Worm (Caenorhabditis elegans) whole organism, late embryonic: ENCODE data around the gene C05C8.8.

Experiments
- C08G9.2 ChIP-seq: sonication (generic microtip); optimal IDR thresholded peaks from 2 replicates; lab custom pipeline; 2016; ENCODE audit warnings: mild to moderate bottlenecking, missing genetic modification characterization, moderate library complexity, missing compliant biosample characterization
- C38D4.7 ChIP-seq: fragments of 200-800 bp; sonication (Bioruptor generic); optimal IDR thresholded peaks from 2 replicates; lab custom pipeline; 2018; ENCODE audit warnings: mild to moderate bottlenecking, missing genetic modification characterization, moderate library complexity, missing compliant biosample characterization
- K02D7.2 ChIP-seq: sonication (generic microtip); optimal IDR thresholded peaks from 2 replicates; lab custom pipeline; 2017; ENCODE audit warnings: mild to moderate bottlenecking, missing genetic modification characterization, missing compliant biosample characterization
- ahr-1 ChIP-seq: sonication (generic microtip); optimal IDR thresholded peaks from 2 replicates; lab custom pipeline; 2016; ENCODE audit warnings: missing genetic modification characterization, missing compliant biosample characterization
- ama-1 ChIP-seq: fragments of 150-350 bp; optimal IDR thresholded peaks from 2 replicates; lab custom pipeline; 2014
- ceh-14 ChIP-seq: sonication (generic microtip); optimal IDR thresholded peaks from 2 replicates; lab custom pipeline; 2016; ENCODE audit warnings: missing genotype, missing genetic modification characterization, missing compliant biosample characterization
- ceh-18 ChIP-seq: sonication (generic microtip); optimal IDR thresholded peaks from 2 replicates; lab custom pipeline; 2016; ENCODE audit warnings: missing genetic modification characterization, missing compliant biosample characterization
- ceh-19 ChIP-seq: fragments of 200-800 bp; sonication (Bioruptor generic); optimal IDR thresholded peaks from 2 replicates; lab custom pipeline; 2018; ENCODE audit warnings: mild to moderate bottlenecking, missing genetic modification characterization, missing compliant biosample characterization
- ceh-2 ChIP-seq: sonication (generic microtip); optimal IDR thresholded peaks from 2 replicates; lab custom pipeline; 2016; ENCODE audit warnings: missing genotype, missing genetic modification characterization, missing compliant biosample characterization
- ceh-22 ChIP-seq: sonication (generic microtip); optimal IDR thresholded peaks from 2 replicates; lab custom pipeline; 2017; ENCODE audit warnings: missing biosample characterization, missing genetic modification characterization
- ceh-24 ChIP-seq: sonication (generic microtip); optimal IDR thresholded peaks from 2 replicates; lab custom pipeline; 2016; ENCODE audit warnings: mild to moderate bottlenecking, missing genetic modification characterization, missing compliant biosample characterization
- ceh-30 ChIP-seq: fragments of 150-350 bp; optimal IDR thresholded peaks from 2 replicates; lab custom pipeline; 2014; ENCODE audit warnings: missing biosample characterization, missing genetic modification characterization
- ceh-31 ChIP-seq: sonication (generic microtip); optimal IDR thresholded peaks from 2 replicates; lab custom pipeline; 2016; ENCODE audit warnings: missing genetic modification characterization, missing compliant biosample characterization
- ceh-45 ChIP-seq: fragments of 200-800 bp; sonication (Bioruptor generic); IDR thresholded peaks from 2 replicates; pipeline ENCODE4 v1.3.6; 2022; ENCODE audit warnings: missing genetic modification reagents, missing genetic modification characterization, missing compliant biosample characterization
- ceh-9 ChIP-seq: sonication (generic microtip); optimal IDR thresholded peaks from 2 replicates; lab custom pipeline; 2016; ENCODE audit warnings: mild to moderate bottlenecking, missing genetic modification characterization, inconsistent platforms, missing compliant biosample characterization
- dmd-4 ChIP-seq: sonication (generic microtip); optimal IDR thresholded peaks from 2 replicates; lab custom pipeline; 2016; ENCODE audit warnings: borderline replicate concordance, missing genetic modification characterization, missing compliant biosample characterization
- dve-1 ChIP-seq: sonication (generic microtip); optimal IDR thresholded peaks from 2 replicates; lab custom pipeline; 2017; ENCODE audit warnings: antibody characterized with exemption, mild to moderate bottlenecking, missing genetic modification characterization, missing compliant biosample characterization
- elt-2 ChIP-seq: sonication (generic microtip); optimal IDR thresholded peaks from 2 replicates; lab custom pipeline; 2016; ENCODE audit warnings: missing genetic modification reagents, missing genetic modification characterization, missing compliant biosample characterization
- ets-4 ChIP-seq: sonication (generic microtip); optimal IDR thresholded peaks from 2 replicates; lab custom pipeline; 2016; ENCODE audit warnings: missing genetic modification characterization, missing compliant biosample characterization
- eyg-1 ChIP-seq: sonication (generic microtip); optimal IDR thresholded peaks from 2 replicates; lab custom pipeline; 2016; ENCODE audit warnings: missing genotype, missing genetic modification characterization, missing compliant biosample characterization
- hlh-15 ChIP-seq: sonication (generic microtip); optimal IDR thresholded peaks from 2 replicates; lab custom pipeline; 2016; ENCODE audit warnings: missing genetic modification characterization, missing compliant biosample characterization
- hlh-30 ChIP-seq: sonication (generic microtip); optimal IDR thresholded peaks from 2 replicates; lab custom pipeline; 2017; ENCODE audit warnings: antibody characterized with exemption, missing genetic modification characterization, missing compliant biosample characterization; ENCODE audit not compliant: insufficient read depth
- hlh-6 ChIP-seq: sonication (generic microtip); optimal IDR thresholded peaks from 2 replicates; lab custom pipeline; 2016; ENCODE audit warnings: missing genotype, missing genetic modification characterization, missing compliant biosample characterization
- hlh-8 ChIP-seq: sonication (generic microtip); optimal IDR thresholded peaks from 2 replicates; lab custom pipeline; 2016; ENCODE audit warnings: missing genotype, missing genetic modification characterization, missing compliant biosample characterization
- lin-11 ChIP-seq: fragments of 200-800 bp; sonication (Bioruptor generic); optimal IDR thresholded peaks from 2 replicates; lab custom pipeline; 2018; ENCODE audit warnings: mild to moderate bottlenecking, missing genetic modification characterization, missing compliant biosample characterization
- madf-2 ChIP-seq: sonication (generic microtip); optimal IDR thresholded peaks from 2 replicates; lab custom pipeline; 2017; ENCODE audit warnings: missing genetic modification characterization, missing compliant biosample characterization
- nfya-1 ChIP-seq: sonication (generic microtip); optimal IDR thresholded peaks from 2 replicates; lab custom pipeline; 2017; ENCODE audit warnings: missing genetic modification characterization, mild to moderate bottlenecking, missing compliant biosample characterization, antibody characterized with exemption, moderate library complexity
- odd-2 ChIP-seq: sonication (generic microtip); optimal IDR thresholded peaks from 2 replicates; lab custom pipeline; 2017; ENCODE audit warnings: antibody characterized with exemption, mild to moderate bottlenecking, missing genetic modification characterization, missing compliant biosample characterization
- pag-3 ChIP-seq: sonication (generic microtip); optimal IDR thresholded peaks from 2 replicates; lab custom pipeline; 2016; ENCODE audit warnings: missing compliant biosample characterization, missing genetic modification characterization, borderline replicate concordance
- pax-1 ChIP-seq: fragments of 150-350 bp; optimal IDR thresholded peaks from 2 replicates; lab custom pipeline; 2014; ENCODE audit warnings: missing biosample characterization, missing genetic modification characterization
- pha-4 ChIP-seq: fragments of 150-350 bp; optimal IDR thresholded peaks from 2 replicates; lab custom pipeline; 2018; ENCODE audit warnings: missing biosample characterization, missing genetic modification reagents, missing genetic modification characterization
- pros-1 ChIP-seq: fragments of 150-350 bp; optimal IDR thresholded peaks from 2 replicates; lab custom pipeline; 2014; ENCODE audit warnings: missing biosample characterization, missing genetic modification reagents, missing genetic modification characterization
- ref-2 ChIP-seq: sonication (generic microtip); optimal IDR thresholded peaks from 2 replicates; lab custom pipeline; 2016; ENCODE audit warnings: missing genetic modification characterization, missing compliant biosample characterization
- rnt-1 ChIP-seq: sonication (generic microtip); optimal IDR thresholded peaks from 2 replicates; lab custom pipeline; 2016; ENCODE audit warnings: missing genetic modification characterization, missing compliant biosample characterization
- sdc-2 ChIP-seq: sonication (generic microtip); optimal IDR thresholded peaks from 2 replicates; lab custom pipeline; 2016; ENCODE audit warnings: missing genotype, missing genetic modification characterization, missing compliant biosample characterization
- tbx-2 ChIP-seq: sonication (generic microtip); optimal IDR thresholded peaks from 2 replicates; lab custom pipeline; 2016; ENCODE audit warnings: missing genetic modification characterization, missing compliant biosample characterization
- tbx-7 ChIP-seq: sonication (generic microtip); optimal IDR thresholded peaks from 2 replicates; lab custom pipeline; 2016; ENCODE audit warnings: missing genotype, missing genetic modification characterization, missing compliant biosample characterization
- unc-3 ChIP-seq, 2 experiments: fragments of 200-800 bp in 1 of 2; sonication (Bioruptor generic) in 1 of 2; sonication (generic microtip) in 1 of 2; conservative IDR thresholded peaks in 1 of 2; optimal IDR thresholded peaks in 1 of 2; 2 replicates each; pipeline versions ENCODE4 v1.3.6 to Lab custom; 2016 to 2022; ENCODE audit warnings: missing compliant biosample characterization in 2 of 2, missing genetic modification characterization in 2 of 2, missing genetic modification reagents in 1 of 2
- unc-42 ChIP-seq: sonication (generic microtip); optimal IDR thresholded peaks from 2 replicates; lab custom pipeline; 2016; ENCODE audit warnings: missing genotype, missing genetic modification characterization, missing compliant biosample characterization
- unc-86 ChIP-seq: sonication (generic microtip); optimal IDR thresholded peaks from 2 replicates; lab custom pipeline; 2016; ENCODE audit warnings: missing genetic modification characterization, missing compliant biosample characterization
- zip-5 ChIP-seq: sonication (generic microtip); optimal IDR thresholded peaks from 2 replicates; lab custom pipeline; 2016; ENCODE audit warnings: missing genetic modification characterization, missing compliant biosample characterization
- ztf-16 ChIP-seq: sonication (generic microtip); optimal IDR thresholded peaks from 2 replicates; lab custom pipeline; 2017; ENCODE audit warnings: missing genetic modification characterization, missing compliant biosample characterization

C05C8.8 gene

ce11 chrV:7258965-7259364 lies 4.0 kb upstream of the C05C8.8 start, which contains the start of gene C13A2.12:
Gene C13A2.12, plus strand, starts transcription at chrV:7259265.
- TF ChIP-seq eyg-1 (no peak), dve-1 (no peak), nfya-1 (tag; lab: Kevin White, UChicago) (no peak), ets-4 (no peak), hlh-6 (no peak)

- TF ChIP-seq eyg-1 (no peak), ama-1 (lab: Kevin White, UChicago) (no peak), dmd-4 (no peak), ceh-30 (no peak), lin-11 (no peak), ceh-14 (no peak), ceh-19 (GFP tag; lab: Kevin White, UChicago) (no peak), pros-1 (no peak)
Observed at ce11 chrV:7248227-7248953, 6.6 kb downstream of the C05C8.8 start.

ce11 chrV:7246951-7247350 lies 8.0 kb downstream of the C05C8.8 start, which contains the start of gene C05C8.7:
Gene C05C8.7, minus strand, starts transcription at chrV:7247050.
- no peak for TF ChIP-seq ceh-22 (tag; lab: Kevin White, UChicago)
- TF ChIP-seq sdc-2 (tag; lab: Kevin White, UChicago), result no peak
- no peak for TF ChIP-seq pros-1
- TF ChIP-seq ceh-24 (tag; lab: Kevin White, UChicago), result no peak
- TF ChIP-seq madf-2 (tag; lab: Kevin White, UChicago), result no peak
- TF ChIP-seq ceh-45, result no peak
- no peak for TF ChIP-seq odd-2
- no peak for TF ChIP-seq tbx-2 (tag; lab: Kevin White, UChicago)
- TF ChIP-seq ceh-9, result no peak
- no peak for TF ChIP-seq pag-3 (tag; lab: Kevin White, UChicago)
- no peak for TF ChIP-seq ztf-16
- no peak for TF ChIP-seq ref-2 (tag; lab: Kevin White, UChicago)
- no peak for TF ChIP-seq ceh-2 (tag; lab: Kevin White, UChicago)
- TF ChIP-seq hlh-8 (tag; lab: Kevin White, UChicago), result no peak
- no peak for TF ChIP-seq nfya-1 (tag; lab: Kevin White, UChicago)
- TF ChIP-seq pha-4 (tag; lab: Kevin White, UChicago), result no peak

- TF ChIP-seq hlh-30 (tag; lab: Kevin White, UChicago), result no peak
- no peak for TF ChIP-seq unc-3 (GFP tag; conservative IDR thresholded peaks at IDR 0.05; lab: Robert Waterston, UW)
- no peak for TF ChIP-seq unc-3 (tag; optimal IDR thresholded peaks at IDR 0.05; lab: Kevin White, UChicago)
- no peak for TF ChIP-seq ahr-1 (tag; lab: Kevin White, UChicago)
- no peak for TF ChIP-seq ceh-45
- TF ChIP-seq zip-5 (tag; lab: Kevin White, UChicago), result no peak
- TF ChIP-seq lin-11, result no peak
- no peak for TF ChIP-seq hlh-15 (tag; lab: Kevin White, UChicago)
- TF ChIP-seq unc-86, result no peak
- no peak for TF ChIP-seq ceh-24 (tag; lab: Kevin White, UChicago)
- TF ChIP-seq madf-2 (tag; lab: Kevin White, UChicago), result no peak
Observed at ce11 chrV:7239471-7239870, 15.5 kb downstream of the C05C8.8 start, which contains the start of gene C05C8.1. Gene C05C8.1, plus strand, starts transcription at chrV:7239771.

ce11 chrV:7237133-7237532 lies 17.9 kb downstream of the C05C8.8 start, which contains the start of gene hyls-1:
Gene hyls-1, plus strand, starts transcription at chrV:7237381.
- TF ChIP-seq ztf-16 (peak; percentile 7), ceh-18 (tag; lab: Kevin White, UChicago) (peak; percentile 58), zip-5 (tag; lab: Kevin White, UChicago) (no peak), pag-3 (tag; lab: Kevin White, UChicago) (no peak), madf-2 (tag; lab: Kevin White, UChicago) (no peak), ceh-2 (tag; lab: Kevin White, UChicago) (no peak), tbx-7 (tag; lab: Kevin White, UChicago) (no peak), C38D4.7 (no peak), ceh-30 (no peak), pax-1 (tag; lab: Kevin White, UChicago) (peak; percentile 74), hlh-30 (tag; lab: Kevin White, UChicago) (no peak), elt-2 (tag; lab: Kevin White, UChicago) (peak; percentile 36), rnt-1 (tag; lab: Kevin White, UChicago) (no peak), ceh-14 (peak; percentile 25), ceh-31 (peak; percentile 57), ceh-24 (tag; lab: Kevin White, UChicago) (no peak), dve-1 (no peak), nfya-1 (tag; lab: Kevin White, UChicago) (peak; percentile 82), unc-42 (tag; lab: Kevin White, UChicago) (peak; percentile 59), hlh-8 (tag; lab: Kevin White, UChicago) (no peak), K02D7.2 (tag; lab: Kevin White, UChicago) (no peak), C08G9.2 (tag; lab: Kevin White, UChicago) (no peak)
